Worm (Caenorhabditis elegans): ENCODE data around the gene dpy-20.

- TF ChIP-seq nhr-77 (tag; optimal IDR thresholded peaks at IDR 0.05) (no peak), ZK546.5 (tag; optimal IDR thresholded peaks at IDR 0.05) (no peak), pqm-1 (tag; optimal IDR thresholded peaks at IDR 0.05) (no peak), nhr-237 (tag; optimal IDR thresholded peaks at IDR 0.05) (no peak), fkh-2 (tag; optimal IDR thresholded peaks at IDR 0.05) (no peak), lin-39 (tag; optimal IDR thresholded peaks at IDR 0.05) (no peak), elt-2 (tag; optimal IDR thresholded peaks at IDR 0.05) (no peak)
Measured at ce11 chrIV:11651965-11652453, 48.6 kb downstream of the dpy-20 start, which contains the start of the genes acl-3 and ndub-6.

Measured in whole organism, L3 larva.